Worm (Caenorhabditis elegans) whole organism, L2 larva: Measurements from ENCODE around the gene orc-5.

ENCODE experiments used
- F13H6.1 ChIP-seq: sonication (generic microtip); optimal IDR thresholded peaks from 2 replicates; lab custom pipeline; 2016; ENCODE audit warnings: missing genetic modification characterization, missing compliant biosample characterization
- ZK546.5 ChIP-seq: sonication (generic microtip); optimal IDR thresholded peaks from 2 replicates; lab custom pipeline; 2017; ENCODE audit warnings: missing biosample characterization, missing genetic modification characterization
- egl-27 ChIP-seq: sonication (generic microtip); optimal IDR thresholded peaks from 3 replicates; lab custom pipeline; 2017; ENCODE audit warnings: missing biosample characterization, missing genetic modification reagents, missing genetic modification characterization
- unc-39 ChIP-seq: fragments of 150-350 bp; optimal IDR thresholded peaks from 2 replicates; lab custom pipeline; 2014; ENCODE audit warnings: missing biosample characterization, missing genetic modification characterization

DNA sequence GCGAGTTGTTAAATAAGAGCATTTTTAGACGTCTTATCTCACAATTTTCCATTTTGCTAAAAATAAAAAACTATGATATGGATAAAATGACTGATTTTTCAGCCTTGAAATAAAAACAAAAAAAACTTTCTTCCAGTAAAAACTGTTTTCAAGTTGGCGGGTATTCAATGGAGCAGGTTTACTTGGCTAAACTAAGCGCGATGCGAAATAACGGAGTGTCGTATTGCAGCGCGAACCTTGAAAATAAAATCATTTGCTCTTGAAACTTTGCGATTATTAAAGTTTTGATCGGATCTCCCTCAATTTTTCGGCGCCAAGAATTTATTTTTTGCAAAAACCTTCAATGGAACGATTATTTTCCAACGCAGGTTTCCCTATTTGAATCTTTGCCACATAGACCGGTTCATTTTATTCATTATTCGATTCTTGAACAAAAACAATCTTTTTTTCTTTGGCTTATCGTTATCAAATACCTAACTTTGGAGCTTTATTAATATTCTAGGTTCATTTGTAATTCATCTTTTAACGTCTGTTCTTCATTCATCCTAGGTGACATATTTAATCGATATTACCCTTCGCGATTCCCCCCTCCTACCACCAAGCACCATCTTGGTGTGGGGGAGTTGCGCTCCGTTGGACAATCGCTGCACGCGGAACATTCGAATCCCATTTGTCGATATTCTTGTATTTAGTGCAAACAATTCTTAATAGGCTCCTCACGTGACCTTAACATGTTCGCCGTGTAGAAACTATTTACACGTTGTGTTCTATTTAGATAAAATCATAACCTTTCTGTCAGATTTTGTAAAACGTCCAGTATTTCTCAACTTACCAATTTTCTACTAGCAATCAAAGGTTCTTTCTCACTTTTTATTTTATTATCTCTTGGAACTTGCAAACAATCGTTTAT lies at the start of gene orc-5, which contains the start of gene cyb-1:
- no peak for TF ChIP-seq egl-27 (tag; lab: Kevin White, UChicago)
- TF ChIP-seq unc-39 (tag; lab: Kevin White, UChicago), result no peak
- TF ChIP-seq ZK546.5, result no peak
- no peak for TF ChIP-seq F13H6.1 (tag; lab: Kevin White, UChicago)
